Worm (Caenorhabditis elegans): Measurements from ENCODE around the gene C35C5.10.

Gene C35C5.10

DNA sequence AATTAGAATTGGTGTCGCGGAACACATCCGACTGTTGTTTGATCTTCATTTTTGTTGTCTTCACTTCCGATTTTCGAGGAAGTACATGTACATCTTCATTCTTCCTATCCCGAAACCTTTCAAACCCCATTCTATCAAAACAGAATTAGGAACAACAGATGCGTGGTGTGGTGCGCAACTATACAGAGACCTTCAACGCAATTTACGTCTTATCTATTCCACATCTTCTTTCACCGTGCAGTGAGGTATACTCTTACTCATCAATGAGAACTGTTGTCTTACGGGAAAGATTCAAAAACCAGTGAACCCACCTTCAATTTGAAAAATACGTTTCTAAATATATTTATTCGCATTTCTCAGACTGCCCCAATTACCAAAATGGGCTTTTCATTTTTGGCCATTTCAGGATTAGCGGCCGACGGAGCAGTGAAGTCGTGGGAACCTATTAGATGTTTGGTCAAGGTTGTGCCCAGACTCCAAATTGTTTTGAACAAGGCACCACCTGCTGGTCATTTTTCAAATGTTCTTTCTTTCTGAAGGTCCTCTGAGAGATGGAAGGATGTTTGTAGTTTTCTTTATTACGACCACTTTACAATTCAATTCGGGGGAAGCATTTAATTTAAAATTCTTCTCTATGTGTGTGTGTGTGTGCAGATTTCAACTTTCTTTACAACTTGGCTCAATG, 50.9 kb downstream of the C35C5.10 start:
- no peak for TF ChIP-seq ets-4 (GFP tag; optimal IDR thresholded peaks at IDR 0.05)
- TF ChIP-seq ceh-100 (GFP tag; IDR thresholded peaks at IDR 0.05): no peak
- no peak for TF ChIP-seq dpl-1 (GFP tag; optimal IDR thresholded peaks at IDR 0.05)
- no peak for TF ChIP-seq Y53F4B.3 (GFP tag; IDR thresholded peaks at IDR 0.05)
- no peak for TF ChIP-seq zim-3 (tag; optimal IDR thresholded peaks at IDR 0.05)
- TF ChIP-seq hmg-1.2 (GFP tag; IDR thresholded peaks at IDR 0.05): no peak
- no peak for TF ChIP-seq nhr-179 (tag; optimal IDR thresholded peaks at IDR 0.05)
- no peak for TF ChIP-seq lin-40 (tag; optimal IDR thresholded peaks at IDR 0.05)
- TF ChIP-seq xnd-1 (tag; optimal IDR thresholded peaks at IDR 0.05): no peak
- no peak for TF ChIP-seq ceh-91 (GFP tag; IDR thresholded peaks at IDR 0.05)
- no peak for TF ChIP-seq madf-10 (tag; optimal IDR thresholded peaks at IDR 0.05)
- TF ChIP-seq T07F8.4 (tag; optimal IDR thresholded peaks at IDR 0.05): no peak
- TF ChIP-seq bed-2 (GFP tag; IDR thresholded peaks at IDR 0.05): no peak
- no peak for TF ChIP-seq madf-6 (GFP tag; IDR thresholded peaks at IDR 0.05)
- TF ChIP-seq dox-1 (GFP tag; IDR thresholded peaks at IDR 0.05): no peak
- no peak for TF ChIP-seq Y53G8AR.9 (GFP tag; conservative IDR thresholded peaks at IDR 0.05)
- no peak for TF ChIP-seq F23B12.7 (tag; optimal IDR thresholded peaks at IDR 0.05; ENCODE audit: insufficient read depth)

DNA sequence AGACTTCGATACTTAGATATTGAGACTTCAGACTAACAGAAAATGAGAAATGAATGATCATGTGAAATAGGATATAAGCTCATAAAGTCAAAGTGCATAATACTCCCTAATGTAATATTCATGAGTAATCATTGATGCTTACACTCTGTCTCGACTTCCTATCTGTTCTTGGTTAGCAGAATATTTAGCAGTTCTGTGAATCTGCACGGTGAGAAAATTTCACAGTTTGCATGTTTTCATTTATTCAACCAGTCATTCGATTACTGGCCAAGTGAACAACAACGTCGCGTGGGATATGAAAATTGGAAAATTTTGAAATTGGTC, 51.4 kb downstream of the C35C5.10 start:
- TF ChIP-seq dox-1 (GFP tag; IDR thresholded peaks at IDR 0.05): no peak

DNA sequence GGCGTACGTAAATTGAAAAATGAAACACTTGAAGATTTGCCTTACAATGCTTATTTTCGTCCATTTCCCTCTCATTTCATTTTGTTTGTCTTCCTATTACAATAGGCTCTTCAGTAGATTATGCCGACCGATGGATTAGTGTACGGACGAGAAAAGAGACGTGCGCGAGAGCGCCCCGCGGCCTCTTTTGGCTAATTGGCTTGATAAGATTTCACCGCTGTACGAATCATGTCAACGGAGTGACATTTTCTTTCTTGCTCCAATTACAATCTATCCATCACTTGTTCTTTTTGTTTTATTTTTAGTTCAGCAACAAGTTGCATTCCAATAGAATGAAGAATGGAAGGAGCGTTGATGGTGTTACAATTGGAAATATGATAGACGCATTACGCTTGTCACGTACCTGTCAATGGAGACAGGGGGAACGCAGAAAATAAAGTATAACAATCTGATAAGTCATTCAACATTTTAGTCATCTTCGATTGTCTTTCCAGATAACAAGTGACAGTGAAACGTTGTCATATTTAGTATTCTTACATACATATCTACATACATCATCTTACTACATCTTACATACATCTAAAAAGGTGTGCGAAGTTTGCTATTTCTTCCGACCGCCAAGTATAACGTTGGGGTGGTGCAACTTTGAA, 52.2 kb downstream of the C35C5.10 start:
- TF ChIP-seq madf-10 (tag; optimal IDR thresholded peaks at IDR 0.05) (no peak), ztf-22 (GFP tag; optimal IDR thresholded peaks at IDR 0.05) (peak; percentile 18), nfyb-1 (GFP tag; IDR thresholded peaks at IDR 0.05) (no peak), lsl-1 (GFP tag; optimal IDR thresholded peaks at IDR 0.05) (no peak), somi-1 (GFP tag; optimal IDR thresholded peaks at IDR 0.05) (no peak), snpc-3.4 (tag; optimal IDR thresholded peaks at IDR 0.05) (no peak), let-526 (GFP tag; IDR thresholded peaks at IDR 0.05) (no peak), hlh-26 (GFP tag; conservative IDR thresholded peaks at IDR 0.05) (no peak), ceh-79 (tag; optimal IDR thresholded peaks at IDR 0.05) (no peak), F57A8.1 (GFP tag; optimal IDR thresholded peaks at IDR 0.05) (no peak), him-1 (tag; optimal IDR thresholded peaks at IDR 0.05) (no peak), lin-54 (GFP tag; optimal IDR thresholded peaks at IDR 0.05) (no peak), ZK185.1 (tag; optimal IDR thresholded peaks at IDR 0.05; ENCODE audit: poor library complexity, severe bottlenecking) (peak; percentile 8), snpc-1.1 (tag; optimal IDR thresholded peaks at IDR 0.05; ENCODE audit: insufficient read depth) (no peak), B0261.1 (tag; optimal IDR thresholded peaks at IDR 0.05) (no peak), fkh-3 (tag; optimal IDR thresholded peaks at IDR 0.05) (no peak), nhr-120 (GFP tag; IDR thresholded peaks at IDR 0.05) (no peak), hlh-12 (tag; optimal IDR thresholded peaks at IDR 0.05) (no peak), let-607 (tag; optimal IDR thresholded peaks at IDR 0.05) (peak; percentile 61 to 64), nhr-80 (tag; optimal IDR thresholded peaks at IDR 0.05) (peak; percentile 76), nfya-1 (tag; optimal IDR thresholded peaks at IDR 0.05; ENCODE audit: borderline replicate concordance, insufficient read depth) (no peak), akir-1 (GFP tag; optimal IDR thresholded peaks at IDR 0.05) (no peak), T07F8.4 (tag; optimal IDR thresholded peaks at IDR 0.05) (no peak), mel-28 (tag; optimal IDR thresholded peaks at IDR 0.05; ENCODE audit: borderline replicate concordance) (no peak), snpc-4 (GFP tag; optimal IDR thresholded peaks at IDR 0.05) (no peak), snpc-4 (tag; optimal IDR thresholded peaks at IDR 0.05) (no peak), Y56A3A.18 (GFP tag; IDR thresholded peaks at IDR 0.05) (no peak), lag-1 (GFP tag; IDR thresholded peaks at IDR 0.05) (no peak), unc-62 (GFP tag; optimal IDR thresholded peaks at IDR 0.05) (peak; percentile 95), ets-4 (GFP tag; optimal IDR thresholded peaks at IDR 0.05) (peak; percentile 17)

All from whole organism, young adult.